Worm (Caenorhabditis elegans): ENCODE measurements around the gene col-85.
A peak's percentile ranks its signal among the peaks of the same experiment; 100 is the strongest.

col-85 gene

ce11 chrII:12530958-12531357 lies 36.1 kb upstream of the col-85 start, which contains the start of gene srx-120:
TSS of gene srx-120 (plus strand) at chrII:12531258.
- TF ChIP-seq tbx-2 (tag; optimal IDR thresholded peaks at IDR 0.05), result no peak

ce11 chrII:12527947-12528346 lies 33.1 kb upstream of the col-85 start, which contains the start of gene srx-119:
TSS of gene srx-119 (plus strand) at chrII:12528247.
- TF ChIP-seq elt-1 (tag; optimal IDR thresholded peaks at IDR 0.05) (no peak), pha-4 (tag; optimal IDR thresholded peaks at IDR 0.05) (no peak), aly-2 (tag; optimal IDR thresholded peaks at IDR 0.05) (no peak), ztf-11 (tag; optimal IDR thresholded peaks at IDR 0.05) (no peak), lin-15B (tag; optimal IDR thresholded peaks at IDR 0.05) (no peak), jun-1 (tag; optimal IDR thresholded peaks at IDR 0.05) (no peak)

DNA sequence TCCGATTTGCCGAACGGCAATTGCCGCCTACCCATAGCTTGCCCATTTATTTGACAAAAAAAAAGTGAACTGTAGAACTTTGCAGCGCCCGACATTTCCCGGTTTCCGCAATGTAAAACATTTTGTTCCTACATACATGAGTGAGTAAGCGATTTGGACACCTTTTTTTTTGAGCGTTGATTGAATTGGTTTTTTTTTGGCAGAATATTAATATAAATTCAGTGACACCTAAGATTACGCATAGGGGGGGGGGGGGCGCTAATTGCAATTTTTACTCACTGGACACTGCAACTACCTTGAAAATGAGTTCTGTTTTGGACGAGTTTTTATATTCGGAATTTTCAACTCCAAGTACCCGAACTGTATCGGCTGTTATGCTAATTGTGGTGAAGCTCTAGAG lies 30.6 kb upstream of the col-85 start, which contains the start of gene srx-118:
Gene srx-118, plus strand, starts transcription at position 301 of the 400 bp plus-strand sequence.
- no peak for TF ChIP-seq fos-1 (tag; optimal IDR thresholded peaks at IDR 0.05)
- no peak for TF ChIP-seq ama-1 (optimal IDR thresholded peaks at IDR 0.05)
- no peak for TF ChIP-seq nhr-76 (tag; optimal IDR thresholded peaks at IDR 0.05)
- TF ChIP-seq pqm-1 (tag; optimal IDR thresholded peaks at IDR 0.05), result no peak
- TF ChIP-seq lin-39 (tag; optimal IDR thresholded peaks at IDR 0.05), result no peak
- no peak for TF ChIP-seq mml-1 (tag; optimal IDR thresholded peaks at IDR 0.05)
- no peak for TF ChIP-seq egl-27 (tag; optimal IDR thresholded peaks at IDR 0.05)
- TF ChIP-seq fkh-10 (GFP tag; optimal IDR thresholded peaks at IDR 0.05), result no peak

DNA sequence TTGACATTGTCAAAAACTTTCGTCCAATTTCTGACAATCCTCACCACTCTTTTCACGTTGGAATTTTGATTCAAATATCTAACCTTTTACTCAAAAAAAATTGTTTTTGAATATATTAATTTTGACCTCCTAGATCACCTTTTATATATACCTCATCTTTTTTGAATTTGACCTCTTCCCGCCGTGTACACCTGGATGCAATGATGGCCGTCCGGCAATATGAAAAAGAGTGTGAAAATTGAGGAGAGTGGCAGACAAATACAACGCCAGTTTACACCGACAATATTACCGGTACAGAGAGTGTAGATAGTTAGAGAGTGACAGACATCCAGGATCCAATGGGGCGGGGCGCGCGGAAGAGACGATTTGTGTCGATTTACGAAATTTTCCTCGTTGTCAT lies 24.7 kb upstream of the col-85 start, which contains the start of gene ceh-99:
Gene ceh-99, plus strand, starts transcription at position 366 of the 400 bp plus-strand sequence.
- TF ChIP-seq lin-39 (tag; optimal IDR thresholded peaks at IDR 0.05) (no peak), fos-1 (tag; optimal IDR thresholded peaks at IDR 0.05) (no peak), hmg-11 (tag; optimal IDR thresholded peaks at IDR 0.05) (no peak), unc-39 (tag; optimal IDR thresholded peaks at IDR 0.05) (no peak), nhr-67 (tag; optimal IDR thresholded peaks at IDR 0.05) (no peak), egl-5 (tag; optimal IDR thresholded peaks at IDR 0.05) (no peak), lsy-12 (tag; optimal IDR thresholded peaks at IDR 0.05) (no peak), pqm-1 (tag; optimal IDR thresholded peaks at IDR 0.05) (no peak), skn-1 (tag; optimal IDR thresholded peaks at IDR 0.05) (no peak), nhr-77 (tag; optimal IDR thresholded peaks at IDR 0.05) (no peak), elt-2 (tag; optimal IDR thresholded peaks at IDR 0.05) (no peak), jun-1 (tag; optimal IDR thresholded peaks at IDR 0.05) (no peak), sea-2 (GFP tag; optimal IDR thresholded peaks at IDR 0.05) (no peak)

DNA sequence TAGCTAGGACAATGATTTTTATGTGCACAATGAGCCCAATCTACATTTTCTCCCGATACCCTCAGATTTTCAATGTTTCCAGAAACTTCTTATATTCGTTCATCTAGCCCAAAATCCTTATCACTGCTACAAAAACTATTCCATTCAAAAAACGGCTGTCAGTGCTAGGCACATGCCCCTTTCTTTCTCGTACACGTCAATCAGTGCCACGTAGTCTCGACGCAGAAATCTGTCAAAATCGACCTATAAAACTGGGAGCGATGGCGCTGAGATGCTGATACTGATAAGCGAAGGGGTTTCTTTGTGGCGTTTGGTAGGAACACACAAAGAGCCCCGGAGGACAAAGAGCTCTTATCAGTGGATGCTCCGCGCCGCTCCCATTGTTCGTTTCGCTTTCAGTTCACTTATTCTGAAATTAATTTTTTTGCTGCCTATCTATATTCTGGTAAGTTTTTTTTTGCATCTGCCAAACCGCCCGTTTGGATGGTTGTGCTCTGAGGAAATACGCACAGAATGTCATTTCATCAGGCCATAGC lies 24.0 kb upstream of the col-85 start, which contains the start of gene srh-70:
Gene srh-70, minus strand, starts transcription at position 51 of the 536 bp plus-strand sequence.
- TF ChIP-seq nfya-1 (tag; optimal IDR thresholded peaks at IDR 0.05; ENCODE audit: insufficient read depth) (peak; percentile 25), elt-2 (tag; optimal IDR thresholded peaks at IDR 0.05) (peak; percentile 99), pqm-1 (tag; optimal IDR thresholded peaks at IDR 0.05) (peak; percentile 89), sea-2 (GFP tag; optimal IDR thresholded peaks at IDR 0.05) (no peak)

ce11 chrII:12518008-12518407 lies 23.1 kb upstream of the col-85 start:
- peak; percentile 12 for TF ChIP-seq elt-2 (tag; optimal IDR thresholded peaks at IDR 0.05)
- no peak for TF ChIP-seq egl-27 (tag; optimal IDR thresholded peaks at IDR 0.05)
- peak; percentile 28 for TF ChIP-seq pqm-1 (tag; optimal IDR thresholded peaks at IDR 0.05)

DNA sequence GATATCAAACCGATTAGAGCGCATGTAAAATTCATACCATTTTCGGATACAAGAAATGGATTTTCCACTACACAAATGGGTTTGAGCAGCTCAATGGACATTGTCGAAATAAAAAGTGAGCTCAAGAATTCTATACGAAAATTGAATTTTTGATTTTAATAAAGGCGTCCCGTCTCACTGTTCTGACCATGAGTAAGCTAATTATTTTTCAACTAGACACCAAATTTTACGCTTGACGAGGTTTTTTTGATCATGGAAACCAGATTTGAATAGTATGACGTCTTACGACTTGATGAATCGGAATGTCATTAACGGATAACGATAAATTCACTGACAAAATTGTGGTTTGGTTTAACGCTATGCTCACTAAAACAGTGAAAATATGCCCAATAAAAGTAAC lies 21.4 kb upstream of the col-85 start, which contains the start of gene srh-61:
Gene srh-61, minus strand, starts transcription at position 101 of the 400 bp plus-strand sequence.
- no peak for TF ChIP-seq mml-1 (tag; optimal IDR thresholded peaks at IDR 0.05)
- TF ChIP-seq tbx-2 (tag; optimal IDR thresholded peaks at IDR 0.05), result no peak
- no peak for TF ChIP-seq nhr-28 (tag; optimal IDR thresholded peaks at IDR 0.05)
- TF ChIP-seq lin-15B (tag; optimal IDR thresholded peaks at IDR 0.05), result no peak
- TF ChIP-seq fkh-2 (tag; optimal IDR thresholded peaks at IDR 0.05), result no peak
- no peak for TF ChIP-seq daf-12 (tag; optimal IDR thresholded peaks at IDR 0.05)
- TF ChIP-seq nhr-23 (tag; optimal IDR thresholded peaks at IDR 0.05), result no peak
- TF ChIP-seq pha-4 (tag; optimal IDR thresholded peaks at IDR 0.05), result no peak
- no peak for TF ChIP-seq mdl-1 (tag; optimal IDR thresholded peaks at IDR 0.05)
- TF ChIP-seq skn-1 (tag; optimal IDR thresholded peaks at IDR 0.05), result no peak
- TF ChIP-seq lin-39 (tag; optimal IDR thresholded peaks at IDR 0.05), result no peak
- TF ChIP-seq egl-27 (tag; optimal IDR thresholded peaks at IDR 0.05), result no peak
- no peak for TF ChIP-seq nhr-77 (tag; optimal IDR thresholded peaks at IDR 0.05)
- TF ChIP-seq egl-5 (tag; optimal IDR thresholded peaks at IDR 0.05), result no peak
- no peak for TF ChIP-seq nhr-11 (tag; optimal IDR thresholded peaks at IDR 0.05)
- TF ChIP-seq aly-2 (tag; optimal IDR thresholded peaks at IDR 0.05), result no peak
- TF ChIP-seq ceh-9 (tag; optimal IDR thresholded peaks at IDR 0.05), result no peak
- TF ChIP-seq R02D3.7 (tag; optimal IDR thresholded peaks at IDR 0.05), result no peak
- TF ChIP-seq fos-1 (tag; optimal IDR thresholded peaks at IDR 0.05), result no peak

All from whole organism, L3 larva.